Worm (Caenorhabditis elegans) whole organism, young adult: ENCODE results near the gene T05G5.4.

Experiments used
- ama-1 ChIP-seq, 3 experiments: fragments of 150-350 bp in 1 of 3; sonication (generic microtip) in 2 of 3; optimal IDR thresholded peaks; 2 replicates each; lab custom pipeline; 2014 to 2018; ENCODE audit warnings: missing biosample characterization in 2 of 3, missing genetic modification characterization in 2 of 3, missing genetic modification reagents in 2 of 3
- efl-1 ChIP-seq: fragments of 150-350 bp; optimal IDR thresholded peaks from 2 replicates; lab custom pipeline; 2014; ENCODE audit warnings: missing biosample characterization, missing genetic modification reagents, missing genetic modification characterization

DNA sequence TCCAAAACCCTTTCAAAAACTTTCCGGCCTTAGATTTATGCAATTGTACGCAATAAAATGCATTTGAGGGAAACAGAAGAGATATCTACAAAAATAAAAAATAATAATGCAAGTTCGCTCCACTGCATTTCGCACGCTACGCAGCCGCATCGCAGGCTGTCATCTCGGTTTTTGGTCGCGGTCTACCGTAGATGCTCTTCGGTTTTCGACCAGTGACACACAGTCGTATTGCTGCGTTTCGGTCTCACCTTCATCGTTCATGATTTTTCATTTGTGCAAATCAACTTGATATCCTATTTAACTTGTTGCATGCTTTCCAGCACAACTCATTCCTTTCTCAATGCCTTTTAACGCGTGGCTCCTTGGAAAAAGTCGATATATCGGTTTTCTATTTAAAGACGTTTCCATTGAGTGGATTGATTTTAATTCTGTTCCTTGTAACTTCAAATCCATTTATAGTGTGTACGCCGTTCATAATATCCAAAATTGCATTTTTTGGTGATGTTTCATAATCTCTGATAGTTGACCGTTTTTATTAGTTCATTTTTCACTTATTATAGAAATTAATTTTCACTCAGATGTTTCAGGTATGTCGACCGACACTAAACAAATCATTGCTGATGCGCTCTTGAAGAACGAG is 32.1 kb downstream of the T05G5.4 start, which contains the start of gene vha-1:
- TF ChIP-seq efl-1 (peak; percentile 27), ama-1 (optimal IDR thresholded peaks at IDR 0.05; lab: Kevin White, UChicago) (peak; percentile 55), ama-1 (GFP tag; optimal IDR thresholded peaks at IDR 0.05; lab: Kevin White, UChicago) (peak in 1 of 2 experiments; percentile 4)
